Fruit fly (Drosophila melanogaster): Measurements from ENCODE around the gene CG11404.

DNA sequence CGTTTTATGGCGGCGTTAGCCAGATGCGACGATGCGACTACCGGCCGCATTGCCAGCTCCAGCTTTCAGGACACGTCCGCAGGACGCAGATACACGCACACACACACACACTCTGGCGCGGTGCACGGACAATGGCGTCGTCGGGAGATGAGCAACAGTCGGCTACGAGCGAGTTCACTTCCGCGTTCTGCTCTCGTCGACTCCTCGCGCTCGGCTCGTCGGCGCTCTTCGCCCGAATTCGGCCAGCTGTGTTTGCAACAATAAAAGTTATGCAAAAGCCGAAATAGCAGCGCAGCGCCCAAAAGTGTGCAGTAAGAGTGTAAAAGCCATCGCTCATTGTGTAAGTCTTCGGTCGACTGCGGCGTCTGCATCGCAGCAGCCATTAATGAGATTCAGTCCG is 23.4 kb downstream of the CG11404 start:
- TF ChIP-seq Ets21C (GFP tag; optimal IDR thresholded peaks at IDR 0.05) = no peak
- TF ChIP-seq cyc (GFP tag; optimal IDR thresholded peaks at IDR 0.05) = no peak
- TF ChIP-seq ss (GFP tag; optimal IDR thresholded peaks at IDR 0.05) = no peak
- TF ChIP-seq achi (GFP tag; optimal IDR thresholded peaks at IDR 0.05) = no peak
- no peak for TF ChIP-seq lz (GFP tag; optimal IDR thresholded peaks at IDR 0.05)
- TF ChIP-seq CG4318 (GFP tag; optimal IDR thresholded peaks at IDR 0.05) = no peak
- TF ChIP-seq Sox14 (GFP tag; optimal IDR thresholded peaks at IDR 0.05) = no peak

All from whole organism, prepupa.